Worm (Caenorhabditis elegans) whole organism, L1 larva: ENCODE data around the gene unc-16.

Source experiments
- C16A3.4 ChIP-seq: fragments of 150-350 bp; optimal IDR thresholded peaks from 2 replicates; lab custom pipeline; 2014; ENCODE audit warnings: missing biosample characterization, missing genetic modification characterization
- F16B12.6 ChIP-seq: fragments of 150-350 bp; optimal IDR thresholded peaks from 2 replicates; lab custom pipeline; 2014; ENCODE audit warnings: missing biosample characterization, missing genetic modification characterization
- alr-1 ChIP-seq: fragments of 200-800 bp; sonication (Bioruptor generic); optimal IDR thresholded peaks from 2 replicates; lab custom pipeline; 2018; ENCODE audit warnings: borderline replicate concordance, mild to moderate bottlenecking, missing genetic modification characterization, missing compliant biosample characterization
- ama-1 ChIP-seq: fragments of 150-350 bp; optimal IDR thresholded peaks from 2 replicates; lab custom pipeline; 2014
- blmp-1 ChIP-seq: fragments of 150-350 bp; optimal IDR thresholded peaks from 2 replicates; lab custom pipeline; 2014; ENCODE audit warnings: missing biosample characterization, missing genetic modification characterization
- ceh-82 ChIP-seq, 3 experiments: fragments of 150-350 bp in 1 of 3; sonication (generic microtip) in 2 of 3; optimal IDR thresholded peaks; 2 replicates each; lab custom pipeline; 2014 to 2017; ENCODE audit warnings: missing biosample characterization in 3 of 3, missing genetic modification characterization in 3 of 3
- ceh-88 ChIP-seq: fragments of 200-800 bp; sonication (Bioruptor generic); IDR thresholded peaks from 2 replicates; pipeline ENCODE4 v1.3.6; 2022; ENCODE audit warnings: missing genetic modification characterization, missing compliant biosample characterization
- ceh-90 ChIP-seq: sonication (generic microtip); optimal IDR thresholded peaks from 2 replicates; lab custom pipeline; 2016; ENCODE audit warnings: missing genetic modification characterization, missing compliant biosample characterization
- ces-1 ChIP-seq: fragments of 150-350 bp; optimal IDR thresholded peaks from 2 replicates; lab custom pipeline; 2014; ENCODE audit warnings: missing biosample characterization, missing genetic modification reagents, missing genetic modification characterization
- dpl-1 ChIP-seq, 3 experiments: fragments of 150-350 bp in 2 of 3; sonication (generic microtip) in 1 of 3; optimal IDR thresholded peaks; 2 replicates each; lab custom pipeline; 2014 to 2017; ENCODE audit warnings: missing biosample characterization in 3 of 3, missing genetic modification characterization in 3 of 3, missing genetic modification reagents in 3 of 3
- efl-1 ChIP-seq, 4 experiments: fragments of 150-350 bp; optimal IDR thresholded peaks in 3 of 4; peaks in 1 of 4; 1 replicate in 1 of 4; 2 replicates in 3 of 4; lab custom pipeline; 2014; ENCODE audit warnings: missing biosample characterization in 2 of 4, missing genetic modification characterization in 2 of 4, missing genetic modification reagents in 2 of 4
- efl-3 ChIP-seq: fragments of 200-800 bp; sonication (Bioruptor generic); optimal IDR thresholded peaks from 2 replicates; lab custom pipeline; 2018; ENCODE audit warnings: mild to moderate bottlenecking, missing genetic modification characterization, missing compliant biosample characterization
- elt-2 ChIP-seq: sonication (generic microtip); optimal IDR thresholded peaks from 2 replicates; lab custom pipeline; 2016; ENCODE audit warnings: missing genetic modification characterization, mild to moderate bottlenecking, inconsistent platforms, missing compliant biosample characterization, missing genetic modification reagents
- fkh-4 ChIP-seq: sonication (generic microtip); optimal IDR thresholded peaks from 2 replicates; lab custom pipeline; 2016; ENCODE audit warnings: missing compliant biosample characterization, missing genetic modification characterization, borderline replicate concordance
- fkh-8 ChIP-seq: sonication (generic microtip); optimal IDR thresholded peaks from 2 replicates; lab custom pipeline; 2016; ENCODE audit warnings: mild to moderate bottlenecking, missing genetic modification characterization, missing compliant biosample characterization
- hpl-2 ChIP-seq: fragments of 150-350 bp; optimal IDR thresholded peaks from 2 replicates; lab custom pipeline; 2014; ENCODE audit warnings: missing biosample characterization, missing genetic modification reagents, missing genetic modification characterization
- isw-1 ChIP-seq: fragments of 200-800 bp; sonication (Bioruptor generic); IDR thresholded peaks from 2 replicates; pipeline ENCODE4 v1.3.6; 2022; ENCODE audit warnings: missing genetic modification characterization, missing compliant biosample characterization
- jun-1 ChIP-seq: fragments of 150-350 bp; optimal IDR thresholded peaks from 2 replicates; lab custom pipeline; 2014; ENCODE audit warnings: missing biosample characterization, missing genetic modification reagents, missing genetic modification characterization
- lin-13 ChIP-seq: fragments of 150-350 bp; optimal IDR thresholded peaks from 2 replicates; lab custom pipeline; 2014; ENCODE audit warnings: missing biosample characterization, missing genetic modification reagents, missing genetic modification characterization
- lin-14 ChIP-seq: fragments of 200-800 bp; sonication (Bioruptor generic); optimal IDR thresholded peaks from 2 replicates; lab custom pipeline; 2018; ENCODE audit warnings: mild to moderate bottlenecking, missing genetic modification characterization, moderate library complexity, missing compliant biosample characterization
- lin-35 ChIP-seq, 2 experiments: fragments of 150-350 bp; optimal IDR thresholded peaks; 2 replicates each; lab custom pipeline; 2014; ENCODE audit warnings: missing biosample characterization in 2 of 2, missing genetic modification characterization in 2 of 2, missing genetic modification reagents in 2 of 2
- lsy-2 ChIP-seq, 2 experiments: fragments of 150-350 bp; optimal IDR thresholded peaks; 2 replicates each; lab custom pipeline; 2014; ENCODE audit warnings: missing biosample characterization in 2 of 2, missing genetic modification characterization in 2 of 2
- mdl-1 ChIP-seq, 2 experiments: fragments of 150-350 bp; optimal IDR thresholded peaks; 2 replicates each; lab custom pipeline; 2014 to 2017; ENCODE audit warnings: missing biosample characterization in 2 of 2, missing genetic modification characterization in 2 of 2, inconsistent platforms in 1 of 2
- mep-1 ChIP-seq: fragments of 150-350 bp; optimal IDR thresholded peaks from 2 replicates; lab custom pipeline; 2014; ENCODE audit warnings: missing biosample characterization, missing genetic modification characterization
- nhr-20 ChIP-seq: sonication (generic microtip); optimal IDR thresholded peaks from 2 replicates; lab custom pipeline; 2016; ENCODE audit warnings: mild to moderate bottlenecking, missing genetic modification characterization, missing compliant biosample characterization
- nhr-47 ChIP-seq: sonication (generic microtip); optimal IDR thresholded peaks from 2 replicates; lab custom pipeline; 2016; ENCODE audit warnings: mild to moderate bottlenecking, missing genetic modification characterization, moderate library complexity, missing compliant biosample characterization
- nhr-71 ChIP-seq: sonication (generic microtip); optimal IDR thresholded peaks from 2 replicates; lab custom pipeline; 2016; ENCODE audit warnings: mild to moderate bottlenecking, missing genetic modification characterization, moderate library complexity, missing compliant biosample characterization
- nhr-76 ChIP-seq: sonication (generic microtip); optimal IDR thresholded peaks from 2 replicates; lab custom pipeline; 2017; ENCODE audit warnings: missing biosample characterization, missing genetic modification characterization
- nhr-84 ChIP-seq: sonication (generic microtip); optimal IDR thresholded peaks from 2 replicates; lab custom pipeline; 2017; ENCODE audit warnings: missing biosample characterization, missing genetic modification characterization
- nhr-85 ChIP-seq: sonication (generic microtip); peaks from one replicate; lab custom pipeline; 2016; ENCODE audit warnings: missing genetic modification characterization, inconsistent platforms, missing compliant biosample characterization
- pax-3 ChIP-seq: fragments of 200-800 bp; sonication (Bioruptor generic); optimal IDR thresholded peaks from 2 replicates; lab custom pipeline; 2018; ENCODE audit warnings: mild to moderate bottlenecking, missing genetic modification characterization, moderate library complexity, missing compliant biosample characterization
- snu-23 ChIP-seq: sonication (generic microtip); optimal IDR thresholded peaks from 2 replicates; lab custom pipeline; 2016; ENCODE audit warnings: missing genetic modification characterization, missing compliant biosample characterization
- swsn-7 ChIP-seq: sonication (generic microtip); optimal IDR thresholded peaks from 2 replicates; lab custom pipeline; 2016; ENCODE audit warnings: missing genetic modification characterization, missing compliant biosample characterization
- tbx-2 ChIP-seq: sonication (generic microtip); optimal IDR thresholded peaks from 2 replicates; lab custom pipeline; 2016; ENCODE audit warnings: missing genetic modification characterization, missing compliant biosample characterization
- unc-30 ChIP-seq: sonication (generic microtip); optimal IDR thresholded peaks from 2 replicates; lab custom pipeline; 2017; ENCODE audit warnings: missing biosample characterization, missing genetic modification characterization
- unc-86 ChIP-seq: sonication (generic microtip); optimal IDR thresholded peaks from 2 replicates; lab custom pipeline; 2016; ENCODE audit warnings: missing genetic modification characterization, missing compliant biosample characterization
- vab-15 ChIP-seq: sonication (generic microtip); optimal IDR thresholded peaks from 2 replicates; lab custom pipeline; 2017; ENCODE audit warnings: missing genotype, mild to moderate bottlenecking, missing genetic modification characterization, missing compliant biosample characterization
- xbp-1 ChIP-seq: sonication (generic microtip); optimal IDR thresholded peaks from 2 replicates; lab custom pipeline; 2016; ENCODE audit warnings: missing genetic modification characterization, missing compliant biosample characterization
- zip-4 ChIP-seq: fragments of 200-800 bp; sonication (Bioruptor generic); optimal IDR thresholded peaks from 2 replicates; lab custom pipeline; 2018; ENCODE audit warnings: mild to moderate bottlenecking, missing genetic modification characterization, moderate library complexity, missing compliant biosample characterization

The unc-16 gene

ce11 chrIII:9580039-9580891, 34.2 kb downstream of the unc-16 start, which contains the start of gene ced-7:
TSS of gene ced-7 (minus strand) at chrIII:9580089.
- no peak for TF ChIP-seq efl-3 (GFP tag; lab: Kevin White, UChicago)
- peak; percentile 42 for TF ChIP-seq C16A3.4 (tag; lab: Kevin White, UChicago)
- TF ChIP-seq fkh-4 (tag; lab: Kevin White, UChicago), result no peak
- peak; percentile 30 to 39 for TF ChIP-seq efl-1 (optimal IDR thresholded peaks at IDR 0.05; lab: Kevin White, UChicago)
- peak; percentile 49 to 92 for TF ChIP-seq efl-1 (GFP tag; optimal IDR thresholded peaks at IDR 0.05 in 1 of 2; lab: Kevin White, UChicago)
- TF ChIP-seq ceh-82 (tag; optimal IDR thresholded peaks at IDR 0.05; lab: Kevin White, UChicago), result no peak
- peak; percentile 74 for TF ChIP-seq lin-14 (GFP tag; lab: Kevin White, UChicago)
- no peak for TF ChIP-seq snu-23 (GFP tag; lab: Kevin White, UChicago)
- TF ChIP-seq nhr-47 (tag; lab: Kevin White, UChicago), result peak; percentile 11
- no peak for TF ChIP-seq tbx-2 (tag; lab: Kevin White, UChicago)
- TF ChIP-seq hpl-2, result no peak
- TF ChIP-seq unc-86 (tag; lab: Kevin White, UChicago), result peak; percentile 22
- peak; percentile 57 for TF ChIP-seq blmp-1
- TF ChIP-seq ama-1 (lab: Kevin White, UChicago), result no peak
- peak; percentile 15 to 37 for TF ChIP-seq lin-35 (GFP tag; optimal IDR thresholded peaks at IDR 0.05; lab: Kevin White, UChicago)
- peak; percentile 14 for TF ChIP-seq nhr-85 (tag; lab: Kevin White, UChicago)
- TF ChIP-seq nhr-20, result peak; percentile 9
- no peak for TF ChIP-seq xbp-1 (tag; lab: Kevin White, UChicago)
- TF ChIP-seq swsn-7 (tag; lab: Kevin White, UChicago), result no peak
- no peak for TF ChIP-seq zip-4 (GFP tag; lab: Kevin White, UChicago)
- TF ChIP-seq F16B12.6 (tag; lab: Kevin White, UChicago), result peak; percentile 8
- no peak for TF ChIP-seq ceh-88 (GFP tag; lab: Robert Waterston, UW)
- no peak for TF ChIP-seq pax-3 (tag; lab: Kevin White, UChicago)
- TF ChIP-seq ces-1 (GFP tag; lab: Kevin White, UChicago), result no peak
- peak in 2 of 3 experiments; percentile 4 to 52 for TF ChIP-seq dpl-1 (GFP tag; optimal IDR thresholded peaks at IDR 0.05; lab: Kevin White, UChicago)
- no peak for TF ChIP-seq jun-1 (tag; lab: Kevin White, UChicago)
- TF ChIP-seq isw-1 (GFP tag; lab: Robert Waterston, UW), result no peak
- peak; percentile 75 for TF ChIP-seq fkh-8
- TF ChIP-seq unc-30 (tag; lab: Kevin White, UChicago), result no peak
- TF ChIP-seq lsy-2 (tag; optimal IDR thresholded peaks at IDR 0.05; lab: Kevin White, UChicago), result peak; percentile 26 to 52
- TF ChIP-seq mdl-1 (tag; optimal IDR thresholded peaks at IDR 0.05; lab: Kevin White, UChicago), result no peak
- no peak for TF ChIP-seq nhr-76 (tag; lab: Kevin White, UChicago)
- no peak for TF ChIP-seq mep-1 (tag; lab: Kevin White, UChicago)
- no peak for TF ChIP-seq nhr-84 (tag; lab: Kevin White, UChicago)
- TF ChIP-seq nhr-71 (tag; lab: Kevin White, UChicago), result peak; percentile 46
- TF ChIP-seq lin-13 (GFP tag; lab: Kevin White, UChicago), result no peak
- TF ChIP-seq ceh-90 (tag; lab: Kevin White, UChicago), result no peak
- TF ChIP-seq vab-15 (tag; lab: Kevin White, UChicago), result no peak
- TF ChIP-seq alr-1 (tag; lab: Kevin White, UChicago), result no peak

- TF ChIP-seq unc-30 (tag; lab: Kevin White, UChicago) (no peak), elt-2 (tag; lab: Kevin White, UChicago) (peak; percentile 6)
Measured at ce11 chrIII:9582240-9582639, 36.2 kb downstream of the unc-16 start, which contains the start of gene C48B4.3. TSS of gene C48B4.3 (minus strand) at chrIII:9582388.
